Worm (Caenorhabditis elegans) whole organism, early embryonic: ENCODE measurements around the gene C06A12.8.

Source experiments
- B0310.2 ChIP-seq: sonication (generic microtip); optimal IDR thresholded peaks from 2 replicates; lab custom pipeline; 2016; ENCODE audit warnings: mild to moderate bottlenecking, missing genetic modification characterization, missing compliant biosample characterization
- ama-1 ChIP-seq: fragments of 150-350 bp; optimal IDR thresholded peaks from 2 replicates; lab custom pipeline; 2014
- ceh-13 ChIP-seq: fragments of 200-800 bp; sonication (Bioruptor generic); optimal IDR thresholded peaks from 2 replicates; lab custom pipeline; 2018; ENCODE audit warnings: mild to moderate bottlenecking, missing genetic modification characterization, missing compliant biosample characterization
- ceh-36 ChIP-seq: sonication (generic microtip); optimal IDR thresholded peaks from 2 replicates; lab custom pipeline; 2016; ENCODE audit warnings: missing genetic modification characterization, inconsistent platforms, missing compliant biosample characterization
- hmg-4 ChIP-seq: fragments of 200-800 bp; sonication (Bioruptor generic); optimal IDR thresholded peaks from 2 replicates; lab custom pipeline; 2018; ENCODE audit warnings: mild to moderate bottlenecking, missing genetic modification characterization, missing compliant biosample characterization

DNA sequence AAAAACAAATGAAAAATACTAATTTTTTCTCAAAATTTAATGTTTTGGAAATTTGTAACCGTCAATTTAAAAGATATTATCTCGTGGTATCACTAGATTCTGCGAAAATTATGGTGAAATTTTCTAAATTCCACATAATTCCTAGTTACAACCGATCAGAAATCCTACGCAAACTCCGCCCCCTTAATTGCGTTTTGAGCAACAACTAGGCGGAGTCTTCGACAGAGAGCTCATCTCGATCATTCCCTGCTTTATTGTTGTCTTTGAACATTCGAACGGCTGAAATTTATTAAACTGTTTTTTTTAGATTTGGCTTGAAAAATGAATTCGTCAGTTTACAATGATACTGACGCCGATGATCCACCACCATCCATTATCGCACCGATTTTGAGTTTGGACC lies 37.7 kb upstream of the C06A12.8 start, which contains the start of gene T02D1.4:
- no peak for TF ChIP-seq hmg-4 (GFP tag; lab: Kevin White, UChicago)
- TF ChIP-seq B0310.2 (tag; lab: Kevin White, UChicago) = no peak
- no peak for TF ChIP-seq ama-1 (lab: Kevin White, UChicago)
- no peak for TF ChIP-seq ceh-36 (tag; lab: Kevin White, UChicago)
- no peak for TF ChIP-seq ceh-13 (GFP tag; lab: Kevin White, UChicago)
